Worm (Caenorhabditis elegans) whole organism, L4 larva: ENCODE data around the gene F11G11.5.

Source experiments
- F26F4.8 ChIP-seq: fragments of 200-800 bp; sonication (Bioruptor generic); conservative IDR thresholded peaks from 2 replicates; pipeline ENCODE4 v1.3.6; 2022; ENCODE audit warnings: missing genetic modification characterization, missing compliant biosample characterization
- F44E2.7 ChIP-seq: fragments of 200-800 bp; sonication (Bioruptor generic); IDR thresholded peaks from 2 replicates; pipeline ENCODE4 v2.1.2; 2022; ENCODE audit warnings: missing genetic modification characterization, missing compliant biosample characterization
- F49E8.2 ChIP-seq: sonication (generic microtip); optimal IDR thresholded peaks from 2 replicates; lab custom pipeline; 2016; ENCODE audit warnings: missing compliant biosample characterization, mild to moderate bottlenecking, missing genetic modification characterization, borderline replicate concordance
- T26A8.4 ChIP-seq: fragments of 200-800 bp; sonication (Bioruptor generic); IDR thresholded peaks from 2 replicates; pipeline ENCODE4 v1.3.6; 2022; ENCODE audit warnings: missing genetic modification characterization, missing compliant biosample characterization
- Y105C5A.15 ChIP-seq: fragments of 200-800 bp; sonication (Bioruptor generic); IDR thresholded peaks from 2 replicates; pipeline ENCODE4 v1.3.6; 2022; ENCODE audit warnings: missing genetic modification characterization, missing compliant biosample characterization
- Y48G9A.11 ChIP-seq: fragments of 200-800 bp; sonication (Bioruptor generic); IDR thresholded peaks from 2 replicates; pipeline ENCODE4 v1.3.6; 2022; ENCODE audit warnings: missing genetic modification reagents, missing genetic modification characterization, missing compliant biosample characterization
- Y75B8A.6 ChIP-seq: fragments of 200-800 bp; sonication (Bioruptor generic); IDR thresholded peaks from 2 replicates; pipeline ENCODE4 v1.3.6; 2022; ENCODE audit warnings: missing genetic modification reagents, missing genetic modification characterization, missing compliant biosample characterization
- ZK337.2 ChIP-seq: fragments of 200-800 bp; sonication (Bioruptor generic); IDR thresholded peaks from 2 replicates; pipeline ENCODE4 v1.3.6; 2022; ENCODE audit warnings: missing genetic modification reagents, missing genetic modification characterization, missing compliant biosample characterization
- aha-1 ChIP-seq: fragments of 150-350 bp; peaks from one replicate; lab custom pipeline; 2014; ENCODE audit warnings: missing biosample characterization, missing genetic modification characterization
- ama-1 ChIP-seq: fragments of 150-350 bp; optimal IDR thresholded peaks from 2 replicates; lab custom pipeline; 2014; ENCODE audit warnings: inconsistent platforms, mixed read lengths
- arid-1 ChIP-seq: fragments of 200-800 bp; sonication (Bioruptor generic); conservative IDR thresholded peaks from 2 replicates; pipeline ENCODE4 v1.3.6; 2022; ENCODE audit warnings: missing genetic modification reagents, missing genetic modification characterization, missing compliant biosample characterization
- ceh-20 ChIP-seq: fragments of 200-800 bp; sonication (Bioruptor generic); IDR thresholded peaks from 2 replicates; pipeline ENCODE4 v1.3.6; 2022; ENCODE audit warnings: missing genetic modification reagents, missing genetic modification characterization, missing compliant biosample characterization
- ceh-82 ChIP-seq: sonication (generic microtip); optimal IDR thresholded peaks from 2 replicates; lab custom pipeline; 2017; ENCODE audit warnings: missing biosample characterization, missing genetic modification characterization
- ces-1 ChIP-seq: fragments of 150-350 bp; sonication (generic microtip); optimal IDR thresholded peaks from 4 replicates; lab custom pipeline; 2014; ENCODE audit warnings: missing biosample characterization, missing genetic modification reagents, missing genetic modification characterization
- ctbp-1 ChIP-seq: fragments of 200-800 bp; sonication (Bioruptor generic); IDR thresholded peaks from 2 replicates; pipeline ENCODE4 v1.3.6; 2022; ENCODE audit warnings: missing genetic modification reagents, missing genetic modification characterization, missing compliant biosample characterization
- daf-8 ChIP-seq: fragments of 200-800 bp; sonication (Bioruptor generic); IDR thresholded peaks from 2 replicates; pipeline ENCODE4 v1.3.6; 2022; ENCODE audit warnings: missing genetic modification characterization, missing compliant biosample characterization
- dmd-8 ChIP-seq: fragments of 200-800 bp; sonication (Bioruptor generic); IDR thresholded peaks from 2 replicates; pipeline ENCODE4 v1.3.6; 2022; ENCODE audit warnings: missing genetic modification characterization, missing compliant biosample characterization
- dmd-9 ChIP-seq: fragments of 200-800 bp; sonication (Bioruptor generic); IDR thresholded peaks from 2 replicates; pipeline ENCODE4 v1.3.6; 2022; ENCODE audit warnings: missing genetic modification reagents, missing genetic modification characterization, missing compliant biosample characterization
- egl-43 ChIP-seq: fragments of 200-800 bp; sonication (Bioruptor generic); IDR thresholded peaks from 2 replicates; pipeline ENCODE4 v1.3.6; 2022; ENCODE audit warnings: missing genetic modification reagents, missing genetic modification characterization, missing compliant biosample characterization
- fos-1 ChIP-seq: fragments of 150-350 bp; optimal IDR thresholded peaks from 2 replicates; lab custom pipeline; 2014; ENCODE audit warnings: missing biosample characterization, missing genetic modification characterization
- hmg-1.1 ChIP-seq: fragments of 200-800 bp; sonication (Bioruptor generic); IDR thresholded peaks from 2 replicates; pipeline ENCODE4 v1.3.6; 2022; ENCODE audit warnings: missing genetic modification reagents, missing genetic modification characterization, missing compliant biosample characterization
- jun-1 ChIP-seq: fragments of 150-350 bp; optimal IDR thresholded peaks from 2 replicates; lab custom pipeline; 2014; ENCODE audit warnings: missing biosample characterization, missing genetic modification reagents, missing genetic modification characterization
- lim-7 ChIP-seq: fragments of 200-800 bp; sonication (Bioruptor generic); IDR thresholded peaks from 2 replicates; pipeline ENCODE4 v1.3.6; 2022; ENCODE audit warnings: missing genetic modification characterization, missing compliant biosample characterization
- lin-1 ChIP-seq: fragments of 200-800 bp; sonication (Bioruptor generic); IDR thresholded peaks from 2 replicates; pipeline ENCODE4 v1.3.6; 2022; ENCODE audit warnings: missing genetic modification reagents, missing genetic modification characterization, missing compliant biosample characterization
- lin-13 ChIP-seq: fragments of 150-350 bp; optimal IDR thresholded peaks from 2 replicates; lab custom pipeline; 2014; ENCODE audit warnings: missing biosample characterization, missing genetic modification reagents, missing genetic modification characterization
- lin-29 ChIP-seq: fragments of 200-800 bp; sonication (Bioruptor generic); IDR thresholded peaks from 2 replicates; pipeline ENCODE4 v1.3.6; 2022; ENCODE audit warnings: missing genetic modification reagents, missing genetic modification characterization, missing compliant biosample characterization
- lin-38 ChIP-seq: fragments of 200-800 bp; sonication (Bioruptor generic); IDR thresholded peaks from 2 replicates; pipeline ENCODE4 v1.3.6; 2022; ENCODE audit warnings: missing genetic modification reagents, missing genetic modification characterization, missing compliant biosample characterization
- lir-3 ChIP-seq: sonication (generic microtip); optimal IDR thresholded peaks from 2 replicates; lab custom pipeline; 2016; ENCODE audit warnings: mild to moderate bottlenecking, missing genetic modification characterization, missing compliant biosample characterization
- lsy-2 ChIP-seq, 2 experiments: fragments of 150-350 bp in 1 of 2; sonication (generic microtip) in 1 of 2; optimal IDR thresholded peaks; 2 replicates each; lab custom pipeline; 2014 to 2017; ENCODE audit warnings: missing biosample characterization in 2 of 2, missing genetic modification characterization in 2 of 2
- madf-5 ChIP-seq, 2 experiments: fragments of 200-800 bp; sonication (Bioruptor generic); IDR thresholded peaks; 2 replicates each; pipeline ENCODE4 v1.3.6; 2022; ENCODE audit warnings: missing compliant biosample characterization in 2 of 2, missing genetic modification characterization in 2 of 2
- madf-9 ChIP-seq: fragments of 200-800 bp; sonication (Bioruptor generic); conservative IDR thresholded peaks from 2 replicates; pipeline ENCODE4 v1.3.6; 2022; ENCODE audit warnings: missing genetic modification reagents, missing genetic modification characterization, missing compliant biosample characterization
- mdt-29 ChIP-seq: fragments of 200-800 bp; sonication (Bioruptor generic); IDR thresholded peaks from 2 replicates; pipeline ENCODE4 v1.3.6; 2022; ENCODE audit warnings: missing genetic modification reagents, missing genetic modification characterization, missing compliant biosample characterization
- mep-1 ChIP-seq: fragments of 150-350 bp; sonication (generic microtip); optimal IDR thresholded peaks from 3 replicates; lab custom pipeline; 2014; ENCODE audit warnings: missing biosample characterization, missing genetic modification characterization
- mxl-2 ChIP-seq: fragments of 200-800 bp; sonication (Bioruptor generic); conservative IDR thresholded peaks from 2 replicates; pipeline ENCODE4 v1.3.6; 2022; ENCODE audit warnings: missing genetic modification reagents, missing genetic modification characterization, missing compliant biosample characterization
- nhr-28 ChIP-seq: fragments of 150-350 bp; optimal IDR thresholded peaks from 2 replicates; lab custom pipeline; 2014; ENCODE audit warnings: missing biosample characterization, missing genetic modification characterization
- nhr-41 ChIP-seq: fragments of 200-800 bp; sonication (Bioruptor generic); IDR thresholded peaks from 2 replicates; pipeline ENCODE4 v1.3.6; 2022; ENCODE audit warnings: missing genetic modification reagents, missing genetic modification characterization, missing compliant biosample characterization
- nhr-42 ChIP-seq: fragments of 200-800 bp; sonication (Bioruptor generic); IDR thresholded peaks from 2 replicates; pipeline ENCODE4 v1.3.6; 2022; ENCODE audit warnings: missing genetic modification characterization, missing compliant biosample characterization
- nhr-48 ChIP-seq: sonication (generic microtip); optimal IDR thresholded peaks from 2 replicates; lab custom pipeline; 2016; ENCODE audit warnings: mild to moderate bottlenecking, missing genetic modification characterization, missing compliant biosample characterization
- nhr-76 ChIP-seq: fragments of 150-350 bp; optimal IDR thresholded peaks from 2 replicates; lab custom pipeline; 2014; ENCODE audit warnings: missing biosample characterization, missing genetic modification characterization
- pha-4 ChIP-seq, 2 experiments: fragments of 150-350 bp in 1 of 2; fragments of 200-800 bp in 1 of 2; sonication (Bioruptor generic) in 1 of 2; IDR thresholded peaks in 1 of 2; optimal IDR thresholded peaks in 1 of 2; 2 replicates each; pipeline versions ENCODE4 v1.3.6 to Lab custom; 2014 to 2022; ENCODE audit warnings: missing genetic modification characterization in 2 of 2, missing genetic modification reagents in 2 of 2, missing biosample characterization in 1 of 2, missing compliant biosample characterization in 1 of 2
- rbr-2 ChIP-seq: sonication (generic microtip); optimal IDR thresholded peaks from 2 replicates; lab custom pipeline; 2016; ENCODE audit warnings: missing genotype, missing genetic modification characterization, missing compliant biosample characterization
- set-16 ChIP-seq: fragments of 200-800 bp; sonication (Bioruptor generic); IDR thresholded peaks from 2 replicates; pipeline ENCODE4 v1.3.6; 2022; ENCODE audit warnings: missing genetic modification reagents, missing genetic modification characterization, missing compliant biosample characterization
- spr-3 ChIP-seq: fragments of 200-800 bp; sonication (Bioruptor generic); optimal IDR thresholded peaks from 2 replicates; lab custom pipeline; 2018; ENCODE audit warnings: mild to moderate bottlenecking, missing genetic modification characterization, missing compliant biosample characterization
- unc-130 ChIP-seq: sonication (generic microtip); optimal IDR thresholded peaks from 2 replicates; lab custom pipeline; 2016; ENCODE audit warnings: missing genetic modification reagents, missing genetic modification characterization, missing compliant biosample characterization
- unc-39 ChIP-seq: sonication (generic microtip); optimal IDR thresholded peaks from 2 replicates; lab custom pipeline; 2017; ENCODE audit warnings: missing biosample characterization, missing genetic modification characterization
- unc-62 ChIP-seq, 3 experiments: fragments of 150-350 bp in 1 of 3; sonication (generic microtip); optimal IDR thresholded peaks in 2 of 3; peaks in 1 of 3; 1 replicate in 1 of 3; 2 replicates in 2 of 3; lab custom pipeline; 2014 to 2017; ENCODE audit warnings: missing biosample characterization in 3 of 3, missing genetic modification characterization in 3 of 3, missing genetic modification reagents in 3 of 3, missing genotype in 1 of 3
- vab-7 ChIP-seq: fragments of 200-800 bp; sonication (Bioruptor generic); IDR thresholded peaks from 2 replicates; pipeline ENCODE4 v1.3.6; 2022; ENCODE audit warnings: missing genetic modification reagents, missing genetic modification characterization, missing compliant biosample characterization
- zfp-3 ChIP-seq: fragments of 200-800 bp; sonication (Bioruptor generic); conservative IDR thresholded peaks from 2 replicates; pipeline ENCODE4 v1.3.6; 2022; ENCODE audit warnings: missing genetic modification reagents, missing genetic modification characterization, missing compliant biosample characterization
- ztf-7 ChIP-seq: fragments of 150-350 bp; optimal IDR thresholded peaks from 2 replicates; lab custom pipeline; 2014; ENCODE audit warnings: missing biosample characterization, missing genetic modification characterization

F11G11.5 gene

ce11 chrII:4891012-4891775 lies 33.5 kb downstream of the F11G11.5 start, which contains the start of gene gst-9 (continued):
- TF ChIP-seq unc-130 (no peak), ctbp-1 (GFP tag; lab: Robert Waterston, UW) (0 out of 2 replicates have a peak, but pooled peaks have one; percentile 19), nhr-41 (GFP tag; lab: Robert Waterston, UW) (no peak), zfp-3 (GFP tag; lab: Robert Waterston, UW) (peak; percentile 92), arid-1 (GFP tag; lab: Robert Waterston, UW) (no peak), Y75B8A.6 (no peak; the same call in 1 of the 2 replicates), F26F4.8 (GFP tag; lab: Robert Waterston, UW) (no peak), mxl-2 (GFP tag; lab: Robert Waterston, UW) (0 out of 2 replicates have a peak, but pooled peaks have one; percentile 28), nhr-76 (no peak), hmg-1.1 (GFP tag; lab: Robert Waterston, UW) (no peak), lir-3 (tag; lab: Kevin White, UChicago) (no peak), set-16 (GFP tag; lab: Robert Waterston, UW) (no peak), spr-3 (GFP tag; lab: Kevin White, UChicago) (peak; percentile 25), F49E8.2 (tag; lab: Kevin White, UChicago) (no peak), ces-1 (GFP tag; lab: Kevin White, UChicago) (no peak), madf-5 (GFP tag; IDR thresholded peaks at IDR 0.05; lab: Robert Waterston, UW) (no peak), egl-43 (GFP tag; lab: Robert Waterston, UW) (0 out of 2 replicates have a peak, but pooled peaks have one; percentile 59), nhr-28 (tag; lab: Kevin White, UChicago) (peak; percentile 56), ztf-7 (tag; lab: Kevin White, UChicago) (no peak), lin-38 (GFP tag; lab: Robert Waterston, UW) (peak; percentile 48), pha-4 (GFP tag; IDR thresholded peaks at IDR 0.05; lab: Robert Waterston, UW) (0 out of 2 replicates have a peak, but pooled peaks have one; percentile 52), pha-4 (tag; optimal IDR thresholded peaks at IDR 0.05; lab: Kevin White, UChicago) (no peak), lsy-2 (tag; optimal IDR thresholded peaks at IDR 0.05; lab: Kevin White, UChicago) (peak in 1 of 2 experiments; percentile 61), dmd-9 (no peak), lin-1 (GFP tag; lab: Robert Waterston, UW) (no peak), T26A8.4 (peak; percentile 48; the same call in 1 of the 2 replicates), vab-7 (GFP tag; lab: Robert Waterston, UW) (no peak), ama-1 (peak; percentile 69), unc-62 (GFP tag; optimal IDR thresholded peaks at IDR 0.05 in 1 of 2; lab: Kevin White, UChicago) (peak in 1 of 2 experiments; percentile 84), unc-62 (tag; optimal IDR thresholded peaks at IDR 0.05; lab: Kevin White, UChicago) (no peak), rbr-2 (tag; lab: Kevin White, UChicago) (no peak), fos-1 (tag; lab: Kevin White, UChicago) (no peak), nhr-48 (tag; lab: Kevin White, UChicago) (no peak), mdt-29 (GFP tag; lab: Robert Waterston, UW) (peak; percentile 39; the same call in 1 of the 2 replicates), nhr-42 (GFP tag; lab: Robert Waterston, UW) (0 out of 2 replicates have a peak, but pooled peaks have one; percentile 64), daf-8 (GFP tag; lab: Robert Waterston, UW) (no peak), unc-39 (no peak), aha-1 (tag; lab: Kevin White, UChicago) (peak; percentile 65), ceh-20 (no peak), ceh-82 (tag; lab: Kevin White, UChicago) (no peak), F44E2.7 (GFP tag; lab: Robert Waterston, UW) (no peak), mep-1 (tag; lab: Kevin White, UChicago) (peak; percentile 56), ZK337.2 (no peak), jun-1 (tag; lab: Kevin White, UChicago) (no peak), lim-7 (GFP tag; lab: Robert Waterston, UW) (no peak), dmd-8 (0 out of 2 replicates have a peak, but pooled peaks have one; percentile 4), madf-9 (GFP tag; lab: Robert Waterston, UW) (peak; percentile 23; the same call in 1 of the 2 replicates), Y105C5A.15 (GFP tag; lab: Robert Waterston, UW) (no peak), lin-29 (GFP tag; lab: Robert Waterston, UW) (no peak), lin-13 (peak; percentile 57), Y48G9A.11 (GFP tag; lab: Robert Waterston, UW) (no peak)
